Worm (Caenorhabditis elegans): ENCODE measurements around the gene cct-5.

The cct-5 gene

ce11 chrIII:4508064-4508905 is at the start of gene cct-5, which contains the start of gene F25F2.1:
Gene cct-5 (minus strand): TSS chrIII:4508114.
Gene F25F2.1 (plus strand): TSS chrIII:4508855.
- no peak for TF ChIP-seq klf-2 (GFP tag; conservative IDR thresholded peaks at IDR 0.05)
- TF ChIP-seq ztf-29 (GFP tag; IDR thresholded peaks at IDR 0.05), result no peak
- TF ChIP-seq ztf-23 (GFP tag; IDR thresholded peaks at IDR 0.05), result peak; percentile 62; the same call in 1 of the 2 replicates
- no peak for TF ChIP-seq med-1 (GFP tag; optimal IDR thresholded peaks at IDR 0.05; ENCODE audit: insufficient read depth)
- TF ChIP-seq cog-1 (tag; optimal IDR thresholded peaks at IDR 0.05), result no peak
- no peak for TF ChIP-seq tab-1 (GFP tag; IDR thresholded peaks at IDR 0.05)
- 0 out of 2 replicates have a peak, but pooled peaks have one; percentile 29 for TF ChIP-seq flt-1 (GFP tag; IDR thresholded peaks at IDR 0.05)
- no peak for TF ChIP-seq ref-1 (GFP tag; conservative IDR thresholded peaks at IDR 0.05)
- no peak for TF ChIP-seq T22C8.4 (GFP tag; IDR thresholded peaks at IDR 0.05)

- TF ChIP-seq cog-1 (tag; optimal IDR thresholded peaks at IDR 0.05), result no peak
- no peak for TF ChIP-seq T22C8.4 (GFP tag; IDR thresholded peaks at IDR 0.05)
- TF ChIP-seq ztf-23 (GFP tag; IDR thresholded peaks at IDR 0.05), result no peak
- no peak for TF ChIP-seq tab-1 (GFP tag; IDR thresholded peaks at IDR 0.05)
- no peak for TF ChIP-seq med-1 (GFP tag; optimal IDR thresholded peaks at IDR 0.05; ENCODE audit: insufficient read depth)
- TF ChIP-seq ztf-29 (GFP tag; IDR thresholded peaks at IDR 0.05), result no peak
- TF ChIP-seq flt-1 (GFP tag; IDR thresholded peaks at IDR 0.05), result no peak
Observed at ce11 chrIII:4555345-4555744, 47.4 kb upstream of the cct-5 start.

- TF ChIP-seq T22C8.4 (GFP tag; IDR thresholded peaks at IDR 0.05) (no peak), med-1 (GFP tag; optimal IDR thresholded peaks at IDR 0.05; ENCODE audit: insufficient read depth) (no peak), ref-1 (GFP tag; conservative IDR thresholded peaks at IDR 0.05) (no peak), ztf-29 (GFP tag; IDR thresholded peaks at IDR 0.05) (no peak), klf-2 (GFP tag; conservative IDR thresholded peaks at IDR 0.05) (no peak), flt-1 (GFP tag; IDR thresholded peaks at IDR 0.05) (no peak), ztf-23 (GFP tag; IDR thresholded peaks at IDR 0.05) (no peak), tab-1 (GFP tag; IDR thresholded peaks at IDR 0.05) (no peak), cog-1 (tag; optimal IDR thresholded peaks at IDR 0.05) (no peak)
Observed at ce11 chrIII:4553316-4553715, 45.4 kb upstream of the cct-5 start, which contains the start of gene imph-1. Gene imph-1 (plus strand): TSS chrIII:4553616.

- TF ChIP-seq ref-1 (GFP tag; conservative IDR thresholded peaks at IDR 0.05) (no peak), flt-1 (GFP tag; IDR thresholded peaks at IDR 0.05) (no peak), ztf-23 (GFP tag; IDR thresholded peaks at IDR 0.05) (no peak), cog-1 (tag; optimal IDR thresholded peaks at IDR 0.05) (no peak), klf-2 (GFP tag; conservative IDR thresholded peaks at IDR 0.05) (no peak), T22C8.4 (GFP tag; IDR thresholded peaks at IDR 0.05) (no peak), med-1 (GFP tag; optimal IDR thresholded peaks at IDR 0.05; ENCODE audit: insufficient read depth) (no peak), tab-1 (GFP tag; IDR thresholded peaks at IDR 0.05) (no peak), ztf-29 (GFP tag; IDR thresholded peaks at IDR 0.05) (no peak)
Observed at ce11 chrIII:4552872-4553271, 45.0 kb upstream of the cct-5 start.

ce11 chrIII:4551963-4552362 is 44.0 kb upstream of the cct-5 start:
- TF ChIP-seq T22C8.4 (GFP tag; IDR thresholded peaks at IDR 0.05) (no peak), klf-2 (GFP tag; conservative IDR thresholded peaks at IDR 0.05) (no peak), ref-1 (GFP tag; conservative IDR thresholded peaks at IDR 0.05) (no peak), flt-1 (GFP tag; IDR thresholded peaks at IDR 0.05) (no peak), cog-1 (tag; optimal IDR thresholded peaks at IDR 0.05) (no peak), med-1 (GFP tag; optimal IDR thresholded peaks at IDR 0.05; ENCODE audit: insufficient read depth) (no peak), ztf-23 (GFP tag; IDR thresholded peaks at IDR 0.05) (no peak), tab-1 (GFP tag; IDR thresholded peaks at IDR 0.05) (no peak)

- TF ChIP-seq ztf-29 (GFP tag; IDR thresholded peaks at IDR 0.05), result no peak
- TF ChIP-seq med-1 (GFP tag; optimal IDR thresholded peaks at IDR 0.05; ENCODE audit: insufficient read depth), result no peak
- TF ChIP-seq ztf-23 (GFP tag; IDR thresholded peaks at IDR 0.05), result no peak
- TF ChIP-seq klf-2 (GFP tag; conservative IDR thresholded peaks at IDR 0.05), result no peak
- TF ChIP-seq ref-1 (GFP tag; conservative IDR thresholded peaks at IDR 0.05), result no peak
- no peak for TF ChIP-seq T22C8.4 (GFP tag; IDR thresholded peaks at IDR 0.05)
- TF ChIP-seq flt-1 (GFP tag; IDR thresholded peaks at IDR 0.05), result no peak
- TF ChIP-seq cog-1 (tag; optimal IDR thresholded peaks at IDR 0.05), result no peak
- TF ChIP-seq tab-1 (GFP tag; IDR thresholded peaks at IDR 0.05), result no peak
Observed at ce11 chrIII:4548739-4549138, 40.8 kb upstream of the cct-5 start, which contains the start of gene M88.4. Gene M88.4 (plus strand): TSS chrIII:4549039.

ce11 chrIII:4544959-4545358 is 37.0 kb upstream of the cct-5 start, which contains the start of gene M88.3:
Gene M88.3 (minus strand): TSS chrIII:4545059.
- TF ChIP-seq ztf-23 (GFP tag; IDR thresholded peaks at IDR 0.05) (no peak), med-1 (GFP tag; optimal IDR thresholded peaks at IDR 0.05; ENCODE audit: insufficient read depth) (no peak), cog-1 (tag; optimal IDR thresholded peaks at IDR 0.05) (no peak), T22C8.4 (GFP tag; IDR thresholded peaks at IDR 0.05) (no peak), ref-1 (GFP tag; conservative IDR thresholded peaks at IDR 0.05) (no peak), ztf-29 (GFP tag; IDR thresholded peaks at IDR 0.05) (no peak), flt-1 (GFP tag; IDR thresholded peaks at IDR 0.05) (no peak), klf-2 (GFP tag; conservative IDR thresholded peaks at IDR 0.05) (no peak)

- no peak; the same call in 1 of the 2 replicates for TF ChIP-seq tab-1 (GFP tag; IDR thresholded peaks at IDR 0.05)
- TF ChIP-seq ref-1 (GFP tag; conservative IDR thresholded peaks at IDR 0.05), result no peak
- TF ChIP-seq med-1 (GFP tag; optimal IDR thresholded peaks at IDR 0.05; ENCODE audit: insufficient read depth), result peak; percentile 70
- no peak for TF ChIP-seq ztf-29 (GFP tag; IDR thresholded peaks at IDR 0.05)
- peak; percentile 8 for TF ChIP-seq cog-1 (tag; optimal IDR thresholded peaks at IDR 0.05)
- no peak for TF ChIP-seq ztf-23 (GFP tag; IDR thresholded peaks at IDR 0.05)
- peak; percentile 62; the same call in 1 of the 2 replicates for TF ChIP-seq flt-1 (GFP tag; IDR thresholded peaks at IDR 0.05)
- TF ChIP-seq klf-2 (GFP tag; conservative IDR thresholded peaks at IDR 0.05), result no peak
- TF ChIP-seq T22C8.4 (GFP tag; IDR thresholded peaks at IDR 0.05), result no peak
Observed at ce11 chrIII:4542362-4542931, 34.5 kb upstream of the cct-5 start, which contains the start of the genes mrps-34 and cisd-3.1. Gene mrps-34 (minus strand): TSS chrIII:4542452. Gene cisd-3.1 (plus strand): TSS chrIII:4542881.

ce11 chrIII:4540604-4541003 is 32.7 kb upstream of the cct-5 start, which contains the start of gene ugt-62:
Gene ugt-62 (minus strand): TSS chrIII:4540623.
- TF ChIP-seq klf-2 (GFP tag; conservative IDR thresholded peaks at IDR 0.05) (no peak), ztf-29 (GFP tag; IDR thresholded peaks at IDR 0.05) (no peak), cog-1 (tag; optimal IDR thresholded peaks at IDR 0.05) (no peak), flt-1 (GFP tag; IDR thresholded peaks at IDR 0.05) (no peak), med-1 (GFP tag; optimal IDR thresholded peaks at IDR 0.05; ENCODE audit: insufficient read depth) (no peak), ztf-23 (GFP tag; IDR thresholded peaks at IDR 0.05) (no peak), T22C8.4 (GFP tag; IDR thresholded peaks at IDR 0.05) (no peak), tab-1 (GFP tag; IDR thresholded peaks at IDR 0.05) (no peak), ref-1 (GFP tag; conservative IDR thresholded peaks at IDR 0.05) (no peak)

All from whole organism, midembryonic.